Fruit fly (Drosophila melanogaster): ENCODE measurements around the gene CG4860.

Gene CG4860

dm6 chr3R:12219497-12219896, 1.8 kb downstream of the CG4860 start, which contains the start of gene Cog1 (continued):
- TF ChIP-seq CTCF (GFP tag; optimal IDR thresholded peaks at IDR 0.05) = no peak
- TF ChIP-seq hbn (GFP tag; IDR thresholded peaks at IDR 0.05; ENCODE audit: partially characterized antibody) = peak; percentile 76
- no peak for TF ChIP-seq Bdp1 (GFP tag; optimal IDR thresholded peaks at IDR 0.05)
- no peak for TF ChIP-seq CG1529 (GFP tag; optimal IDR thresholded peaks at IDR 0.05)
- no peak for TF ChIP-seq CG14014 (GFP tag; IDR thresholded peaks at IDR 0.05)
- TF ChIP-seq CG11695 (GFP tag; IDR thresholded peaks at IDR 0.05) = no peak
- no peak for TF ChIP-seq HmgD (GFP tag; optimal IDR thresholded peaks at IDR 0.05)
- TF ChIP-seq CG17912 (GFP tag; optimal IDR thresholded peaks at IDR 0.05) = no peak
- TF ChIP-seq chinmo (GFP tag; IDR thresholded peaks at IDR 0.05; ENCODE audit: partially characterized antibody) = 0 out of 4 replicates have a peak, but pooled peaks have one; percentile 37
- no peak for TF ChIP-seq Lim3 (GFP tag; IDR thresholded peaks at IDR 0.05)
- TF ChIP-seq Ravus (GFP tag; IDR thresholded peaks at IDR 0.05) = no peak
- TF ChIP-seq Deaf1 (tag; optimal IDR thresholded peaks at IDR 0.05) = no peak
- TF ChIP-seq aop (GFP tag; IDR thresholded peaks at IDR 0.05) = no peak
- TF ChIP-seq CG4404 (GFP tag; IDR thresholded peaks at IDR 0.05) = no peak
- no peak for TF ChIP-seq h (optimal IDR thresholded peaks at IDR 0.05)
- no peak for TF ChIP-seq Asciz (GFP tag; optimal IDR thresholded peaks at IDR 0.05)
- peak; percentile 42 for TF ChIP-seq pzg (GFP tag; optimal IDR thresholded peaks at IDR 0.05)
- TF ChIP-seq CG10959 (GFP tag; IDR thresholded peaks at IDR 0.05) = no peak
- no peak for TF ChIP-seq Bteb2 (GFP tag; optimal IDR thresholded peaks at IDR 0.05)
- no peak for TF ChIP-seq CG10565 (GFP tag; optimal IDR thresholded peaks at IDR 0.05)
- peak; percentile 45 for TF ChIP-seq Sry-δ (GFP tag; optimal IDR thresholded peaks at IDR 0.05)
- no peak for TF ChIP-seq psq (GFP tag; optimal IDR thresholded peaks at IDR 0.05)
- no peak for TF ChIP-seq CG6854 (GFP tag; optimal IDR thresholded peaks at IDR 0.05)
- no peak for TF ChIP-seq pros (GFP tag; optimal IDR thresholded peaks at IDR 0.05)
- no peak for TF ChIP-seq Sin3A (optimal IDR thresholded peaks at IDR 0.05)
- no peak for TF ChIP-seq CG9437 (GFP tag; optimal IDR thresholded peaks at IDR 0.05)
- TF ChIP-seq CG16779 (GFP tag; IDR thresholded peaks at IDR 0.05) = no peak
- no peak for TF ChIP-seq ATbp (GFP tag; optimal IDR thresholded peaks at IDR 0.05)
- no peak for TF ChIP-seq CG11504 (tag; optimal IDR thresholded peaks at IDR 0.05)
- no peak for TF ChIP-seq CG31224 (GFP tag; IDR thresholded peaks at IDR 0.05)
- TF ChIP-seq Hand (GFP tag; optimal IDR thresholded peaks at IDR 0.05) = no peak
- no peak for TF ChIP-seq fd102C (GFP tag; optimal IDR thresholded peaks at IDR 0.05)
- no peak for TF ChIP-seq CG17328 (GFP tag; IDR thresholded peaks at IDR 0.05)
- TF ChIP-seq Dek (tag; optimal IDR thresholded peaks at IDR 0.05) = no peak
- TF ChIP-seq CG13287 (GFP tag; IDR thresholded peaks at IDR 0.05; ENCODE audit: partially characterized antibody) = peak; percentile 89
- no peak for TF ChIP-seq CkIIα-i1 (GFP tag; IDR thresholded peaks at IDR 0.05)
- TF ChIP-seq CG10366 (GFP tag; IDR thresholded peaks at IDR 0.05) = no peak
- TF ChIP-seq pb (GFP tag; optimal IDR thresholded peaks at IDR 0.05) = no peak
- no peak for TF ChIP-seq HLH3B (GFP tag; IDR thresholded peaks at IDR 0.05)
- peak; percentile 72 for TF ChIP-seq amos (GFP tag; IDR thresholded peaks at IDR 0.05; ENCODE audit: partially characterized antibody)
- TF ChIP-seq E2f2 (GFP tag; IDR thresholded peaks at IDR 0.05) = no peak
- no peak for TF ChIP-seq Elba2 (GFP tag; optimal IDR thresholded peaks at IDR 0.05)
- no peak for TF ChIP-seq CG7839 (tag; optimal IDR thresholded peaks at IDR 0.05)
- no peak for TF ChIP-seq CG31365 (tag; optimal IDR thresholded peaks at IDR 0.05)
- TF ChIP-seq chif (GFP tag; optimal IDR thresholded peaks at IDR 0.05) = no peak
- TF ChIP-seq pum (GFP tag; optimal IDR thresholded peaks at IDR 0.05) = no peak
- TF ChIP-seq bowl (GFP tag; IDR thresholded peaks at IDR 0.05) = no peak
- TF ChIP-seq otp (GFP tag; IDR thresholded peaks at IDR 0.05) = no peak
- TF ChIP-seq CG2712 (tag; optimal IDR thresholded peaks at IDR 0.05) = no peak
- no peak for TF ChIP-seq Meics (GFP tag; optimal IDR thresholded peaks at IDR 0.05)
- no peak for TF ChIP-seq Xbp1 (GFP tag; optimal IDR thresholded peaks at IDR 0.05)
- TF ChIP-seq CG10267 (tag; optimal IDR thresholded peaks at IDR 0.05) = no peak
- TF ChIP-seq CG7556 (GFP tag; optimal IDR thresholded peaks at IDR 0.05) = no peak
- no peak for TF ChIP-seq CG7987 (GFP tag; optimal IDR thresholded peaks at IDR 0.05)

Data from whole organism, embryonic.